Worm (Caenorhabditis elegans): ENCODE measurements around the gene cdc-48.2.

DNA sequence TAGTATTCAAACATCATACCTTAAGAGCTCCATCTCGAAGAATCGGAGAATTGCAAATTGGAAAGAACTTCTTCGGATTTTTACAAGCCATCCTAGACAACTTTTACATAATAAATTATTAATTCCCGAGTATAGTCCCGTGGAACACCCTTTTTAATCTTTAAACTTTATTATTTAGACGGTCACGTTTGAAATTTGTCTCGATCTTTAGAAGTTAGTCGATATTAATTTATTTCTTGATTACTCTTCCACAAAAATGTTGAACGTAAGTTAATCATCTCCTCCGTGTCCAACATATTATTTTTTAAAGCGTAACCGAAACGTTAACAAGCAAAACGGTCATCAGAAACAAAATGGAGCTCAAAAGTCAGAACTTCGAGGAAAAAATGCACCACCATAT is 35.2 kb downstream of the cdc-48.2 start, which contains the start of the genes decr-1.3 and T05C12.1:
- TF ChIP-seq ceh-83 (GFP tag; optimal IDR thresholded peaks at IDR 0.05) (no peak), blmp-1 (tag; optimal IDR thresholded peaks at IDR 0.05) (no peak), nhr-28 (tag; optimal IDR thresholded peaks at IDR 0.05) (no peak)
